Fruit fly (Drosophila melanogaster) whole organism, embryonic: ENCODE measurements around the gene CG31883.

Source experiments
- Aef1 ChIP-seq: fragments of 200-800 bp; sonication (Bioruptor generic); IDR thresholded peaks from 3 replicates; pipeline ENCODE4 v1.3.6; 2022; ENCODE audit warnings: missing biosample characterization, missing genetic modification characterization
- B-H1 ChIP-seq: fragments of 200-800 bp; sonication (Bioruptor generic); IDR thresholded peaks from 3 replicates; pipeline ENCODE4 v1.3.6; 2022; ENCODE audit warnings: missing biosample characterization, missing genetic modification characterization
- Bdp1 ChIP-seq: fragments of 200-800 bp; sonication (Bioruptor generic); optimal IDR thresholded peaks from 3 replicates; lab custom pipeline; 2016; ENCODE audit warnings: missing biosample characterization, missing genetic modification characterization
- CG10147 ChIP-seq: fragments of 200-800 bp; sonication (Bioruptor generic); optimal IDR thresholded peaks from 2 replicates; lab custom pipeline; 2019; ENCODE audit warnings: missing biosample characterization, mild to moderate bottlenecking, missing genetic modification characterization, moderate library complexity
- CG17385 ChIP-seq: fragments of 200-800 bp; sonication (Bioruptor generic); optimal IDR thresholded peaks from 3 replicates; lab custom pipeline; 2018; ENCODE audit warnings: missing biosample characterization, mild to moderate bottlenecking, missing genetic modification characterization
- CG2712 ChIP-seq: fragments of 200-800 bp; optimal IDR thresholded peaks from 3 replicates; lab custom pipeline; 2019; ENCODE audit warnings: missing biosample characterization, mild to moderate bottlenecking, missing genetic modification characterization, moderate library complexity
- CG30431 ChIP-seq: fragments of 200-800 bp; sonication (Bioruptor generic); optimal IDR thresholded peaks from 2 replicates; lab custom pipeline; 2017; ENCODE audit warnings: missing biosample characterization, missing genetic modification characterization
- CG3726 ChIP-seq: fragments of 200-800 bp; sonication (Bioruptor generic); IDR thresholded peaks from 3 replicates; pipeline ENCODE4, ENCODE4 v1.3.6; 2022; ENCODE audit warnings: missing biosample characterization, missing genetic modification characterization
- CG3995 ChIP-seq: fragments of 200-800 bp; sonication (Bioruptor generic); optimal IDR thresholded peaks from 3 replicates; lab custom pipeline; 2016; ENCODE audit warnings: missing biosample characterization, missing genetic modification characterization
- CG4730 ChIP-seq: fragments of 200-800 bp; sonication (Bioruptor generic); IDR thresholded peaks from 2 replicates; pipeline ENCODE4 v1.3.6; 2022; ENCODE audit warnings: missing biosample characterization, missing genetic modification characterization
- CG6654 ChIP-seq: fragments of 200-800 bp; sonication (Bioruptor generic); optimal IDR thresholded peaks from 2 replicates; lab custom pipeline; 2017; ENCODE audit warnings: missing biosample characterization, mild to moderate bottlenecking, missing genetic modification characterization
- CG6683 ChIP-seq: fragments of 200-800 bp; sonication (Bioruptor generic); optimal IDR thresholded peaks from 2 replicates; lab custom pipeline; 2017; ENCODE audit warnings: missing biosample characterization, mild to moderate bottlenecking, missing genetic modification characterization, missing genetic modification reagents
- CG6813 ChIP-seq: fragments of 200-800 bp; sonication (Bioruptor generic); optimal IDR thresholded peaks from 2 replicates; lab custom pipeline; 2017; ENCODE audit warnings: missing biosample characterization, missing genetic modification characterization, mild to moderate bottlenecking, moderate library complexity, missing genetic modification reagents
- CG7372 ChIP-seq: fragments of 200-800 bp; sonication (Bioruptor generic); IDR thresholded peaks from 2 replicates; pipeline ENCODE4 v1.3.6; 2022; ENCODE audit warnings: missing biosample characterization, missing genetic modification characterization
- CG7839 ChIP-seq: fragments of 200-800 bp; sonication (Bioruptor generic); optimal IDR thresholded peaks from 3 replicates; lab custom pipeline; 2018; ENCODE audit warnings: missing biosample characterization, mild to moderate bottlenecking, missing genetic modification characterization, moderate library complexity
- CG9437 ChIP-seq: fragments of 200-800 bp; sonication (Bioruptor generic); optimal IDR thresholded peaks from 2 replicates; lab custom pipeline; 2018; ENCODE audit warnings: missing biosample characterization, mild to moderate bottlenecking, missing genetic modification characterization
- CG9932 ChIP-seq: fragments of 200-800 bp; sonication (Bioruptor generic); IDR thresholded peaks from 2 replicates; pipeline ENCODE4 v1.3.6; 2022; ENCODE audit warnings: missing biosample characterization, missing genetic modification characterization
- D ChIP-seq, 2 experiments: fragments of 200-800 bp in 1 of 2; fragments of >200 bp in 1 of 2; sonication (Bioruptor generic) in 1 of 2; optimal IDR thresholded peaks; 2 replicates in 1 of 2; 3 replicates in 1 of 2; lab custom pipeline; 2017; ENCODE audit warnings: mild to moderate bottlenecking in 1 of 2, missing biosample characterization in 1 of 2, missing genetic modification characterization in 1 of 2, missing genetic modification reagents in 1 of 2
- Dad ChIP-seq: fragments of 200-800 bp; sonication (Bioruptor generic); optimal IDR thresholded peaks from 3 replicates; lab custom pipeline; 2016; ENCODE audit warnings: missing biosample characterization, missing genetic modification characterization
- Doc3 ChIP-seq: fragments of 200-800 bp; sonication (Bioruptor generic); IDR thresholded peaks from 3 replicates; pipeline ENCODE4 v1.3.6; 2022; ENCODE audit warnings: missing biosample characterization, missing genetic modification characterization; ENCODE audit not compliant: partially characterized antibody
- Drgx ChIP-seq: fragments of 200-800 bp; sonication (Bioruptor generic); IDR thresholded peaks from 2 replicates; pipeline ENCODE4 v1.3.6; 2022; ENCODE audit warnings: missing biosample characterization, missing genetic modification characterization
- Hmr ChIP-seq: fragments of 200-800 bp; sonication (Bioruptor generic); optimal IDR thresholded peaks from 3 replicates; lab custom pipeline; 2017; ENCODE audit warnings: mild to moderate bottlenecking, missing biosample characterization, missing genetic modification reagents, missing genetic modification characterization
- Hr39 ChIP-seq: fragments of >200 bp; optimal IDR thresholded peaks from 2 replicates; lab custom pipeline; 2017
- Kr ChIP-seq: fragments of 200-800 bp; sonication (Bioruptor generic); optimal IDR thresholded peaks from 2 replicates; lab custom pipeline; 2017; ENCODE audit warnings: missing biosample characterization, mild to moderate bottlenecking, missing genetic modification characterization
- MESR4 ChIP-seq: fragments of 200-800 bp; sonication (Bioruptor generic); optimal IDR thresholded peaks from 2 replicates; lab custom pipeline; 2018; ENCODE audit warnings: missing biosample characterization, mild to moderate bottlenecking, missing genetic modification characterization, moderate library complexity
- NK7.1 ChIP-seq: fragments of 200-800 bp; sonication (Bioruptor generic); optimal IDR thresholded peaks from 3 replicates; lab custom pipeline; 2016; ENCODE audit warnings: missing biosample characterization, missing genetic modification characterization
- Neu2 ChIP-seq: fragments of 200-800 bp; sonication (Bioruptor generic); optimal IDR thresholded peaks from 3 replicates; lab custom pipeline; 2016; ENCODE audit warnings: missing biosample characterization, missing genetic modification characterization, borderline replicate concordance
- Optix ChIP-seq: fragments of 200-800 bp; sonication (Bioruptor generic); IDR thresholded peaks from 3 replicates; pipeline ENCODE4 v1.3.6; 2022; ENCODE audit warnings: missing biosample characterization, missing genetic modification characterization
- Six4 ChIP-seq: fragments of 200-800 bp; sonication (Bioruptor generic); optimal IDR thresholded peaks from 2 replicates; lab custom pipeline; 2016; ENCODE audit warnings: missing biosample characterization, missing genetic modification characterization
- Sry-β ChIP-seq: fragments of 200-800 bp; sonication (Bioruptor generic); optimal IDR thresholded peaks from 2 replicates; lab custom pipeline; 2018; ENCODE audit warnings: missing biosample characterization, mild to moderate bottlenecking, missing genetic modification characterization, moderate library complexity
- Sry-δ ChIP-seq: fragments of 200-800 bp; sonication (Bioruptor generic); optimal IDR thresholded peaks from 2 replicates; lab custom pipeline; 2016; ENCODE audit warnings: missing biosample characterization, missing genetic modification characterization
- TFAM ChIP-seq: fragments of 200-800 bp; sonication (Bioruptor generic); optimal IDR thresholded peaks from 2 replicates; lab custom pipeline; 2017; ENCODE audit warnings: missing biosample characterization, missing genetic modification characterization, inconsistent platforms
- Usf ChIP-seq: fragments of 200-800 bp; sonication (Bioruptor generic); optimal IDR thresholded peaks from 2 replicates; lab custom pipeline; 2017; ENCODE audit warnings: missing genotype, missing biosample characterization, missing genetic modification characterization
- Xbp1 ChIP-seq: fragments of 200-800 bp; sonication (Bioruptor generic); optimal IDR thresholded peaks from 3 replicates; lab custom pipeline; 2016; ENCODE audit warnings: missing biosample characterization, mild to moderate bottlenecking, missing genetic modification characterization
- aop ChIP-seq: fragments of 200-800 bp; sonication (Bioruptor generic); IDR thresholded peaks from 2 replicates; pipeline ENCODE4 v1.3.6; 2022; ENCODE audit warnings: missing biosample characterization, missing genetic modification characterization
- ap ChIP-seq: fragments of 200-800 bp; sonication (Bioruptor generic); IDR thresholded peaks from 2 replicates; pipeline ENCODE4 v1.3.6; 2022; ENCODE audit warnings: missing biosample characterization, missing genetic modification characterization
- bowl ChIP-seq: fragments of 200-800 bp; sonication (Bioruptor generic); IDR thresholded peaks from 2 replicates; pipeline ENCODE4 v1.3.6; 2022; ENCODE audit warnings: missing biosample characterization, missing genetic modification characterization
- btn ChIP-seq: fragments of 200-800 bp; sonication (Bioruptor generic); optimal IDR thresholded peaks from 2 replicates; lab custom pipeline; 2016; ENCODE audit warnings: missing biosample characterization, missing genetic modification characterization
- cato ChIP-seq: fragments of 200-800 bp; sonication (Bioruptor generic); optimal IDR thresholded peaks from 2 replicates; lab custom pipeline; 2016; ENCODE audit warnings: missing biosample characterization, missing genetic modification characterization, borderline replicate concordance
- crol ChIP-seq: fragments of 200-800 bp; sonication (Bioruptor generic); IDR thresholded peaks from 2 replicates; pipeline ENCODE4 v1.3.6; 2022; ENCODE audit warnings: missing biosample characterization, missing genetic modification characterization
- disco-r ChIP-seq: fragments of 200-800 bp; sonication (Bioruptor generic); optimal IDR thresholded peaks from 2 replicates; lab custom pipeline; 2016; ENCODE audit warnings: missing biosample characterization, missing genetic modification characterization
- fd102C ChIP-seq: fragments of 200-800 bp; sonication (Bioruptor generic); optimal IDR thresholded peaks from 2 replicates; lab custom pipeline; 2018; ENCODE audit warnings: missing biosample characterization, mild to moderate bottlenecking, missing genetic modification characterization, moderate library complexity
- ftz-f1 ChIP-seq: fragments of 200-800 bp; sonication (Bioruptor generic); optimal IDR thresholded peaks from 2 replicates; lab custom pipeline; 2016; ENCODE audit warnings: missing biosample characterization, missing genetic modification characterization
- gce ChIP-seq: fragments of 200-800 bp; sonication (Bioruptor generic); IDR thresholded peaks from 3 replicates; pipeline ENCODE4 v1.3.6; 2022; ENCODE audit warnings: missing biosample characterization, missing genetic modification characterization
- grn ChIP-seq: fragments of 200-800 bp; sonication (Bioruptor generic); optimal IDR thresholded peaks from 3 replicates; lab custom pipeline; 2017; ENCODE audit warnings: missing biosample characterization, missing genetic modification characterization
- hkb ChIP-seq, 2 experiments: fragments of 200-800 bp in 1 of 2; fragments of >200 bp in 1 of 2; sonication (Bioruptor generic) in 1 of 2; IDR thresholded peaks in 1 of 2; optimal IDR thresholded peaks in 1 of 2; 2 replicates each; pipeline versions ENCODE4 v1.3.6 to Lab custom; 2017 to 2022; ENCODE audit warnings: missing biosample characterization in 1 of 2, missing genetic modification characterization in 1 of 2
- mirr ChIP-seq: fragments of 200-800 bp; sonication (Bioruptor generic); optimal IDR thresholded peaks from 3 replicates; lab custom pipeline; 2018; ENCODE audit warnings: missing biosample characterization, mild to moderate bottlenecking, missing genetic modification characterization
- sima ChIP-seq: fragments of 200-800 bp; sonication (Bioruptor generic); optimal IDR thresholded peaks from 2 replicates; lab custom pipeline; 2016; ENCODE audit warnings: missing biosample characterization, missing genetic modification characterization
- ssp ChIP-seq: fragments of 200-800 bp; sonication (Bioruptor generic); IDR thresholded peaks from 2 replicates; pipeline ENCODE4 v1.3.6; 2022; ENCODE audit warnings: missing biosample characterization, missing genetic modification characterization
- zfh2 ChIP-seq: fragments of 200-800 bp; sonication (Bioruptor generic); optimal IDR thresholded peaks from 2 replicates; lab custom pipeline; 2016; ENCODE audit warnings: missing biosample characterization, missing genetic modification characterization

CG31883 gene

DNA sequence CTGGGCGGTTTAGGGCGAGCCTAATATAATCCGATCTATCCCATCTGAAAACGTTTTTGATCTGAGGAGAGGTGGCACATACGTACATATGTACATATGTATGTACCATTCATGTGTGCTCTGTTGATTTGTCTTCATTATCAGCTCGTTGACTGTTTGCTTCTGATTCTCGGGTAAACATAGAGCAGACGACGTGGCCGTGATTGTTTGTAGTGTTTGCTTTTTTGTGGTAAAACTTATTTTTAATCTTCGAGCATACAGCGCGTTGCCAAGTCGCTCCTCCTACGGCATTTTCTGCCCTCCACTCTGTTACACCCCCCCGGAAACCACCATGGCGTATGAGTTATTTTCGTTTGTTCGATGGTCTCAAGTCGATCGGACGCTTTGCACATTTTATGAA, 2.6 kb upstream of the CG31883 start (continued):
- TF ChIP-seq B-H1 (GFP tag; lab: Robert Waterston, UW) (peak; percentile 59; the same call in 1 of the 3 replicates), Optix (peak; percentile 61; the same call in 2 of the 3 replicates), Hmr (GFP tag; lab: Kevin White, UChicago) (peak; percentile 94), Dad (GFP tag; lab: Kevin White, UChicago) (peak; percentile 81), CG6683 (GFP tag; lab: Kevin White, UChicago) (peak; percentile 90), btn (GFP tag; lab: Kevin White, UChicago) (peak; percentile 91), TFAM (GFP tag; lab: Kevin White, UChicago) (peak; percentile 83), sima (GFP tag; lab: Kevin White, UChicago) (peak; percentile 54), CG2712 (tag; lab: Kevin White, UChicago) (peak; percentile 83), CG17385 (GFP tag; lab: Kevin White, UChicago) (peak; percentile 83), Usf (peak; percentile 38), CG7372 (GFP tag; lab: Robert Waterston, UW) (peak; percentile 79), Kr (peak; percentile 82), Six4 (GFP tag; lab: Kevin White, UChicago) (peak; percentile 75), mirr (peak; percentile 98), ap (GFP tag; lab: Robert Waterston, UW) (peak; percentile 27; the same call in 1 of the 2 replicates), CG10147 (GFP tag; lab: Kevin White, UChicago) (peak; percentile 72), bowl (GFP tag; lab: Robert Waterston, UW) (peak; percentile 67), crol (GFP tag; lab: Robert Waterston, UW) (peak; percentile 85), hkb (optimal IDR thresholded peaks at IDR 0.05; lab: Kevin White, UChicago) (no peak), hkb (GFP tag; IDR thresholded peaks at IDR 0.05; lab: Robert Waterston, UW) (peak; percentile 90), NK7.1 (peak; percentile 50), Hr39 (lab: Kevin White, UChicago) (no peak), gce (peak; percentile 91), Sry-β (GFP tag; lab: Kevin White, UChicago) (peak; percentile 70), CG4730 (GFP tag; lab: Robert Waterston, UW) (peak; percentile 49; the same call in 1 of the 2 replicates), ftz-f1 (GFP tag; lab: Kevin White, UChicago) (peak; percentile 58), grn (GFP tag; lab: Kevin White, UChicago) (peak; percentile 92), ssp (GFP tag; lab: Robert Waterston, UW) (peak; percentile 12; the same call in 1 of the 2 replicates), cato (GFP tag; lab: Kevin White, UChicago) (peak; percentile 78), Aef1 (GFP tag; lab: Robert Waterston, UW) (no peak), Xbp1 (peak; percentile 58), aop (0 out of 2 replicates have a peak, but pooled peaks have one; percentile 9), CG3726 (no peak; the same call in 2 of the 3 replicates), zfh2 (peak; percentile 18), CG6813 (GFP tag; lab: Kevin White, UChicago) (peak; percentile 98), D (optimal IDR thresholded peaks at IDR 0.05; lab: Kevin White, UChicago) (no peak), D (GFP tag; optimal IDR thresholded peaks at IDR 0.05; lab: Kevin White, UChicago) (peak; percentile 86), Neu2 (no peak), CG3995 (GFP tag; lab: Kevin White, UChicago) (peak; percentile 25), Sry-δ (GFP tag; lab: Kevin White, UChicago) (peak; percentile 49), Bdp1 (peak; percentile 85), disco-r (peak; percentile 82), Doc3 (GFP tag; lab: Robert Waterston, UW) (no peak), CG9932 (peak; percentile 31; the same call in 1 of the 2 replicates), CG6654 (GFP tag; lab: Kevin White, UChicago) (peak; percentile 20), fd102C (GFP tag; lab: Kevin White, UChicago) (peak; percentile 77), Drgx (peak; percentile 35; the same call in 1 of the 2 replicates), MESR4 (GFP tag; lab: Kevin White, UChicago) (peak; percentile 47), CG30431 (peak; percentile 58), CG9437 (GFP tag; lab: Kevin White, UChicago) (peak; percentile 21), CG7839 (tag; lab: Kevin White, UChicago) (peak; percentile 52)
